Worm (Caenorhabditis elegans) whole organism, early embryonic: ENCODE measurements around the gene acbp-3.

ENCODE experiments used
- aly-1 ChIP-seq: sonication (generic microtip); optimal IDR thresholded peaks from 2 replicates; lab custom pipeline; 2016; ENCODE audit warnings: missing genetic modification characterization, missing compliant biosample characterization
- ama-1 ChIP-seq: fragments of 150-350 bp; optimal IDR thresholded peaks from 2 replicates; lab custom pipeline; 2014
- ceh-36 ChIP-seq: sonication (generic microtip); optimal IDR thresholded peaks from 2 replicates; lab custom pipeline; 2016; ENCODE audit warnings: missing genetic modification characterization, inconsistent platforms, missing compliant biosample characterization
- ets-7 ChIP-seq: sonication (generic microtip); optimal IDR thresholded peaks from 2 replicates; lab custom pipeline; 2016; ENCODE audit warnings: missing genotype, missing genetic modification characterization, missing compliant biosample characterization
- hmbx-1 ChIP-seq: sonication (generic microtip); optimal IDR thresholded peaks from 2 replicates; lab custom pipeline; 2016; ENCODE audit warnings: mild to moderate bottlenecking, missing genetic modification characterization, missing compliant biosample characterization
- pes-1 ChIP-seq: fragments of 200-800 bp; sonication (Bioruptor generic); IDR thresholded peaks from 2 replicates; pipeline ENCODE4 v1.3.6; 2022; ENCODE audit warnings: missing genetic modification reagents, missing genetic modification characterization, missing compliant biosample characterization
- scrt-1 ChIP-seq: fragments of 200-800 bp; sonication (Bioruptor generic); IDR thresholded peaks from 2 replicates; pipeline ENCODE4 v1.3.6; 2022; ENCODE audit warnings: missing genetic modification characterization, missing compliant biosample characterization
- sea-1 ChIP-seq: fragments of 200-800 bp; sonication (Bioruptor generic); conservative IDR thresholded peaks from 2 replicates; pipeline ENCODE4 v1.3.6; 2022; ENCODE audit warnings: missing genetic modification characterization, missing compliant biosample characterization

ce11 chrX:10903416-10903815 lies 344 bp downstream of the acbp-3 start:
- TF ChIP-seq ets-7 (tag; lab: Kevin White, UChicago) (no peak), ama-1 (lab: Kevin White, UChicago) (no peak), aly-1 (tag; lab: Kevin White, UChicago) (no peak), pes-1 (GFP tag; lab: Robert Waterston, UW) (no peak), scrt-1 (GFP tag; lab: Robert Waterston, UW) (no peak), hmbx-1 (no peak), sea-1 (GFP tag; lab: Robert Waterston, UW) (no peak), ceh-36 (tag; lab: Kevin White, UChicago) (no peak)
